Fruit fly (Drosophila melanogaster): ENCODE measurements around the gene nAChRbeta3.
A peak's percentile ranks its signal among the peaks of the same experiment; 100 is the strongest.

nAChRbeta3 gene

DNA sequence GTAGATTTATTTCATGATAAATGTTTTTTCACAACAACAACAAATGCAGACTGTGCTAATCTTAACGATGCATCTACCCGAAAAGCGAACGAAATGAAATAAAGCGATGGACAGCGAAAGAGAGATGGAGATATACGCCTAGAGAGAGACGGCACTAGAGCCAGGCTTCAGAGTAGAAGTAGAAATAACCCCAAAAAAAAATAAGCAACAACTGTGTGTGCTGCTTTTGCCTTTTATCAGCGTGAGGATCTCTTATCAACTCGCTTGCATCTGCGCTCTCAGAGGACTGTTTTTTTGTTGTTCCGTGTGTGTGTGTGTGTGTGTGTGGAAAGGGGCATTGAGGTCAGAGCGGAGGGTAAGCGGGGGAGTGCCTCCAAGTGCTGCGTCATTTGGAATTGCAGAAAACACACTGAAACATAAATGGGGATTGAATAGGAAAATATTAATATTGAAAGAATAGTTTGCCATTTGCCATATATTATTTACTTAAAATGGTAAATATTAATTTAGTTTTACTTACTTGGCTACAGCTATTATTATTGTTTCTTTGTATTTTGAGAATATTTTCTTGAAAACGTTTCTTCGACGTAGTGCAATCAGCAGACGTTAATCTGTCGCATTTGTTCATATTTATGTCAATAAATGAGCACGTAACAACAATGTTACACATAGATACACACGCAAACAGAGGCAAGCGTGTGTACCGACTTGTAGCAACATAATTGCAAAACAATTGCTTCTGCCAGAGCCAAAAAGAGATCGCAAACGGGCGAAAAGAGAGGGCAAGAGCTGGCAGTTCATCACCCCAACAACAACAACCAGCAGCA lies 23.7 kb upstream of the nAChRbeta3 start (continued):
- TF ChIP-seq GATAe (GFP tag; conservative IDR thresholded peaks at IDR 0.05) (no peak), schlank (tag; optimal IDR thresholded peaks at IDR 0.05) (no peak)

DNA sequence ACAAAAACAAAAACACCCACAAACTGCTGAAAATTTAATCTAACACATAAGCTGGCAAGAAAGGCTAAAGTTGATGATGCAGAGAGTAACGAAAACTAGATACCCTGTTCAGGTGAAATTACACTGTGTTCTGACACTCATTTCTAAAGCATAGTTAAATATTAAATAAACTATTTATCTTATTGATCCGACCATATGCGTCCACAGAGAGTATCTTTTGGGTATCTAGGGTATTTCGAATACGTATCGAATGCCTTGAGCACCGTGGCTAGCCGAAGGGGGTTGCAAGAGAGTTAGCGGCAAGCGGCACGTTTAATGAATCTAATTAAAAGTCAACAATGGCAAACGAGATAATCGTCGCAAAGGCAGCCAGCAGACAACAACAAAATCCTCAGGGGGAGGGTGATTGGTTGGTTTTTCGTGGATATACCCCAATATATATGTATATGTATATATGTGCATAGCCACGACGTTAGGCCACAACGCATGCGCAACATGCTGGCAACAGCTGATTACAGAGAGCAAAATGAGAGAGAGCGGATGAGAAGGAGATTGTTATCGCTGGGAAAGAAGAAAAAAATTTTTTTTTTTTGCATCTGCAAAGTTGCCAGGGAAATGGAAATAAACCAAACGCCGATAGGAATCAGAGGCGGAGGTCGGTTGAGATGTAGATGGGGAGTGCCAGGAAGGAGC lies 22.8 kb upstream of the nAChRbeta3 start:
- TF ChIP-seq YL-1 (GFP tag; optimal IDR thresholded peaks at IDR 0.05) (peak; percentile 20), psq (GFP tag; optimal IDR thresholded peaks at IDR 0.05) (peak; percentile 57), CG14667 (GFP tag; IDR thresholded peaks at IDR 0.05) (peak; percentile 74), Six4 (GFP tag; optimal IDR thresholded peaks at IDR 0.05) (peak; percentile 79), Dp (GFP tag; optimal IDR thresholded peaks at IDR 0.05) (no peak), sob (GFP tag; IDR thresholded peaks at IDR 0.05) (peak; percentile 68), bigmax (GFP tag; optimal IDR thresholded peaks at IDR 0.05) (no peak), CG30403 (GFP tag; optimal IDR thresholded peaks at IDR 0.05) (peak; percentile 73), CG9932 (GFP tag; IDR thresholded peaks at IDR 0.05) (0 out of 2 replicates have a peak, but pooled peaks have one; percentile 13), trem (tag; optimal IDR thresholded peaks at IDR 0.05) (peak; percentile 85), E2f2 (GFP tag; IDR thresholded peaks at IDR 0.05) (peak; percentile 61; the same call in 1 of the 2 replicates), tgo (GFP tag; IDR thresholded peaks at IDR 0.05) (peak; percentile 74), ci (GFP tag; IDR thresholded peaks at IDR 0.05) (peak; percentile 90), CG2199 (GFP tag; IDR thresholded peaks at IDR 0.05) (peak; percentile 91), CG8388 (GFP tag; optimal IDR thresholded peaks at IDR 0.05) (peak; percentile 73), CG1603 (tag; optimal IDR thresholded peaks at IDR 0.05) (peak; percentile 95), HmgD (GFP tag; optimal IDR thresholded peaks at IDR 0.05) (no peak), CG8089 (GFP tag; optimal IDR thresholded peaks at IDR 0.05) (peak; percentile 34), Eip74EF (GFP tag; optimal IDR thresholded peaks at IDR 0.05) (peak in 1 of 2 experiments; percentile 39), sd (tag; optimal IDR thresholded peaks at IDR 0.05) (no peak), kay (GFP tag; optimal IDR thresholded peaks at IDR 0.05) (peak; percentile 64), Abd-B (GFP tag; optimal IDR thresholded peaks at IDR 0.05) (peak; percentile 61), pnt (GFP tag; optimal IDR thresholded peaks at IDR 0.05) (peak; percentile 48), CG15514 (GFP tag; optimal IDR thresholded peaks at IDR 0.05) (peak; percentile 35), Ptx1 (GFP tag; IDR thresholded peaks at IDR 0.05) (peak; percentile 86), Scr (GFP tag; IDR thresholded peaks at IDR 0.05; ENCODE audit: partially characterized antibody) (no peak), knrl (GFP tag; IDR thresholded peaks at IDR 0.05; ENCODE audit: partially characterized antibody) (no peak), toy (GFP tag; IDR thresholded peaks at IDR 0.05) (0 out of 2 replicates have a peak, but pooled peaks have one; percentile 15), CG17829 (tag; optimal IDR thresholded peaks at IDR 0.05) (peak; percentile 88), CoRest (tag; optimal IDR thresholded peaks at IDR 0.05) (peak; percentile 74), CG16863 (GFP tag; optimal IDR thresholded peaks at IDR 0.05) (peak; percentile 65), bbx (GFP tag; IDR thresholded peaks at IDR 0.05; ENCODE audit: partially characterized antibody) (no peak), unpg (GFP tag; optimal IDR thresholded peaks at IDR 0.05) (peak; percentile 78), CG8765 (GFP tag; IDR thresholded peaks at IDR 0.05) (peak; percentile 86), CG11093 (GFP tag; IDR thresholded peaks at IDR 0.05) (peak; percentile 75; the same call in 2 of the 3 replicates), MTF-1 (GFP tag; optimal IDR thresholded peaks at IDR 0.05; ENCODE audit: borderline replicate concordance) (peak; percentile 68), CG12071 (GFP tag; optimal IDR thresholded peaks at IDR 0.05) (peak; percentile 79), crol (GFP tag; IDR thresholded peaks at IDR 0.05) (peak; percentile 76), Hmx (GFP tag; optimal IDR thresholded peaks at IDR 0.05) (peak; percentile 15), CG10209 (GFP tag; optimal IDR thresholded peaks at IDR 0.05) (peak; percentile 75), CG33213 (GFP tag; optimal IDR thresholded peaks at IDR 0.05) (no peak), Kr (GFP tag; optimal IDR thresholded peaks at IDR 0.05) (peak; percentile 18), lbe (GFP tag; optimal IDR thresholded peaks at IDR 0.05) (no peak)

Measured in whole organism, embryonic.